Worm (Caenorhabditis elegans) whole organism, L1 larva: ENCODE results near the gene pde-12.

Source experiments
- alr-1 ChIP-seq: fragments of 200-800 bp; sonication (Bioruptor generic); optimal IDR thresholded peaks from 2 replicates; lab custom pipeline; 2018; ENCODE audit warnings: borderline replicate concordance, mild to moderate bottlenecking, missing genetic modification characterization, missing compliant biosample characterization
- ceh-82 ChIP-seq, 3 experiments: fragments of 150-350 bp in 1 of 3; sonication (generic microtip) in 2 of 3; optimal IDR thresholded peaks; 2 replicates each; lab custom pipeline; 2014 to 2017; ENCODE audit warnings: missing biosample characterization in 3 of 3, missing genetic modification characterization in 3 of 3
- ceh-88 ChIP-seq: fragments of 200-800 bp; sonication (Bioruptor generic); IDR thresholded peaks from 2 replicates; pipeline ENCODE4 v1.3.6; 2022; ENCODE audit warnings: missing genetic modification characterization, missing compliant biosample characterization
- lin-15B ChIP-seq: fragments of 150-350 bp; sonication (generic microtip); optimal IDR thresholded peaks from 3 replicates; lab custom pipeline; 2014; ENCODE audit warnings: missing biosample characterization, missing genetic modification characterization
- mab-9 ChIP-seq: fragments of 200-800 bp; sonication (Bioruptor generic); IDR thresholded peaks from 2 replicates; pipeline ENCODE4 v1.3.6; 2022; ENCODE audit warnings: missing genetic modification reagents, missing genetic modification characterization, missing compliant biosample characterization
- mef-2 ChIP-seq: fragments of 150-350 bp; optimal IDR thresholded peaks from 2 replicates; lab custom pipeline; 2014; ENCODE audit warnings: missing biosample characterization, missing genetic modification characterization
- nhr-11 ChIP-seq: fragments of 150-350 bp; optimal IDR thresholded peaks from 2 replicates; lab custom pipeline; 2014; ENCODE audit warnings: missing biosample characterization, missing genetic modification characterization
- pag-3 ChIP-seq: sonication (generic microtip); optimal IDR thresholded peaks from 2 replicates; lab custom pipeline; 2017; ENCODE audit warnings: missing genetic modification characterization, mild to moderate bottlenecking, missing compliant biosample characterization, antibody characterized with exemption, borderline replicate concordance; ENCODE audit not compliant: insufficient read depth
- zip-4 ChIP-seq: fragments of 200-800 bp; sonication (Bioruptor generic); optimal IDR thresholded peaks from 2 replicates; lab custom pipeline; 2018; ENCODE audit warnings: mild to moderate bottlenecking, missing genetic modification characterization, moderate library complexity, missing compliant biosample characterization

ce11 chrIII:10810483-10810836, 34.4 kb downstream of the pde-12 start:
- TF ChIP-seq ceh-88 (GFP tag; lab: Robert Waterston, UW) (no peak), lin-15B (tag; lab: Kevin White, UChicago) (no peak), zip-4 (GFP tag; lab: Kevin White, UChicago) (no peak), ceh-82 (tag; optimal IDR thresholded peaks at IDR 0.05; lab: Kevin White, UChicago) (no peak), nhr-11 (tag; lab: Kevin White, UChicago) (no peak), pag-3 (tag; lab: Kevin White, UChicago) (no peak), mab-9 (GFP tag; lab: Robert Waterston, UW) (no peak), mef-2 (tag; lab: Kevin White, UChicago) (no peak), alr-1 (tag; lab: Kevin White, UChicago) (no peak)
